Worm (Caenorhabditis elegans) whole organism, L3 larva: Measurements from ENCODE around the gene sup-36.

Source experiments
- R02D3.7 ChIP-seq: fragments of 150-350 bp; optimal IDR thresholded peaks from 2 replicates; lab custom pipeline; 2014; ENCODE audit warnings: missing biosample characterization, missing genetic modification characterization
- ZK546.5 ChIP-seq: sonication (generic microtip); optimal IDR thresholded peaks from 2 replicates; lab custom pipeline; 2017; ENCODE audit warnings: missing biosample characterization, missing genetic modification characterization
- aly-2 ChIP-seq: fragments of 150-350 bp; optimal IDR thresholded peaks from 2 replicates; lab custom pipeline; 2014; ENCODE audit warnings: missing biosample characterization, missing genetic modification characterization
- ama-1 ChIP-seq: fragments of 150-350 bp; optimal IDR thresholded peaks from 2 replicates; lab custom pipeline; 2018
- ceh-16 ChIP-seq: sonication (generic microtip); optimal IDR thresholded peaks from 2 replicates; lab custom pipeline; 2017; ENCODE audit warnings: missing biosample characterization, missing genetic modification characterization
- ceh-28 ChIP-seq: fragments of 150-350 bp; optimal IDR thresholded peaks from 2 replicates; lab custom pipeline; 2014; ENCODE audit warnings: missing biosample characterization, missing genetic modification reagents, missing genetic modification characterization
- daf-12 ChIP-seq: fragments of 150-350 bp; optimal IDR thresholded peaks from 2 replicates; lab custom pipeline; 2014; ENCODE audit warnings: missing biosample characterization, missing genetic modification reagents, missing genetic modification characterization
- egl-5 ChIP-seq: fragments of 150-350 bp; optimal IDR thresholded peaks from 2 replicates; lab custom pipeline; 2017; ENCODE audit warnings: missing biosample characterization, missing genetic modification reagents, missing genetic modification characterization, inconsistent platforms
- elt-2 ChIP-seq: sonication (generic microtip); optimal IDR thresholded peaks from 2 replicates; lab custom pipeline; 2016; ENCODE audit warnings: missing genetic modification reagents, mild to moderate bottlenecking, missing genetic modification characterization, missing compliant biosample characterization
- eor-1 ChIP-seq, 2 experiments: fragments of 150-350 bp; optimal IDR thresholded peaks; 2 replicates each; lab custom pipeline; 2014 to 2018; ENCODE audit warnings: missing biosample characterization in 2 of 2, missing genetic modification characterization in 2 of 2
- fkh-10 ChIP-seq: sonication (generic microtip); optimal IDR thresholded peaks from 2 replicates; lab custom pipeline; 2017; ENCODE audit warnings: missing biosample characterization, missing genetic modification reagents, missing genetic modification characterization
- fos-1 ChIP-seq: fragments of 150-350 bp; optimal IDR thresholded peaks from 2 replicates; lab custom pipeline; 2014; ENCODE audit warnings: missing biosample characterization, missing genetic modification characterization
- hmg-11 ChIP-seq: sonication (generic microtip); optimal IDR thresholded peaks from 2 replicates; lab custom pipeline; 2016; ENCODE audit warnings: missing genetic modification characterization, missing compliant biosample characterization
- jun-1 ChIP-seq: fragments of 150-350 bp; optimal IDR thresholded peaks from 2 replicates; lab custom pipeline; 2014; ENCODE audit warnings: missing biosample characterization, missing genetic modification reagents, missing genetic modification characterization
- lin-15B ChIP-seq: fragments of 150-350 bp; optimal IDR thresholded peaks from 2 replicates; lab custom pipeline; 2014; ENCODE audit warnings: missing biosample characterization, missing genetic modification characterization
- lin-39 ChIP-seq: fragments of 150-350 bp; optimal IDR thresholded peaks from 2 replicates; lab custom pipeline; 2018; ENCODE audit warnings: missing biosample characterization, missing genetic modification reagents, missing genetic modification characterization
- lsy-12 ChIP-seq: sonication (generic microtip); optimal IDR thresholded peaks from 2 replicates; lab custom pipeline; 2016; ENCODE audit warnings: mild to moderate bottlenecking, missing genetic modification characterization, missing compliant biosample characterization
- mdl-1 ChIP-seq: fragments of 150-350 bp; optimal IDR thresholded peaks from 2 replicates; lab custom pipeline; 2014; ENCODE audit warnings: missing biosample characterization, missing genetic modification characterization
- mml-1 ChIP-seq: fragments of 150-350 bp; sonication (generic microtip); optimal IDR thresholded peaks from 3 replicates; lab custom pipeline; 2014; ENCODE audit warnings: missing biosample characterization, missing genetic modification characterization
- nfya-1 ChIP-seq: sonication (generic microtip); optimal IDR thresholded peaks from 2 replicates; lab custom pipeline; 2017; ENCODE audit warnings: missing genetic modification characterization, mild to moderate bottlenecking, missing compliant biosample characterization, antibody characterized with exemption, moderate library complexity; ENCODE audit not compliant: insufficient read depth
- nhr-11 ChIP-seq: fragments of 150-350 bp; optimal IDR thresholded peaks from 2 replicates; lab custom pipeline; 2014; ENCODE audit warnings: missing biosample characterization, missing genetic modification characterization
- nhr-23 ChIP-seq: fragments of 150-350 bp; optimal IDR thresholded peaks from 2 replicates; lab custom pipeline; 2014; ENCODE audit warnings: missing biosample characterization, missing genetic modification reagents, missing genetic modification characterization
- nhr-237 ChIP-seq: fragments of 150-350 bp; optimal IDR thresholded peaks from 2 replicates; lab custom pipeline; 2014; ENCODE audit warnings: missing biosample characterization, missing genetic modification characterization
- nhr-25 ChIP-seq: sonication (generic microtip); optimal IDR thresholded peaks from 2 replicates; lab custom pipeline; 2017; ENCODE audit warnings: missing biosample characterization, missing genetic modification characterization
- nhr-28 ChIP-seq: fragments of 150-350 bp; optimal IDR thresholded peaks from 2 replicates; lab custom pipeline; 2014; ENCODE audit warnings: missing biosample characterization, missing genetic modification characterization
- nhr-43 ChIP-seq: sonication (generic microtip); optimal IDR thresholded peaks from 2 replicates; lab custom pipeline; 2016; ENCODE audit warnings: mild to moderate bottlenecking, missing genetic modification characterization, missing compliant biosample characterization; ENCODE audit not compliant: poor library complexity, severe bottlenecking
- nhr-67 ChIP-seq: fragments of 150-350 bp; optimal IDR thresholded peaks from 2 replicates; lab custom pipeline; 2014; ENCODE audit warnings: missing biosample characterization, missing genetic modification characterization
- nhr-76 ChIP-seq: fragments of 150-350 bp; sonication (generic microtip); optimal IDR thresholded peaks from 5 replicates; lab custom pipeline; 2014; ENCODE audit warnings: missing biosample characterization, missing genetic modification characterization
- nhr-77 ChIP-seq: fragments of 150-350 bp; optimal IDR thresholded peaks from 2 replicates; lab custom pipeline; 2014; ENCODE audit warnings: missing biosample characterization, missing genetic modification characterization
- pha-4 ChIP-seq: fragments of 150-350 bp; optimal IDR thresholded peaks from 2 replicates; lab custom pipeline; 2014; ENCODE audit warnings: missing biosample characterization, missing genetic modification reagents, missing genetic modification characterization
- pqm-1 ChIP-seq: fragments of 150-350 bp; optimal IDR thresholded peaks from 2 replicates; lab custom pipeline; 2017; ENCODE audit warnings: missing biosample characterization, missing genetic modification characterization, inconsistent platforms
- sea-2 ChIP-seq: fragments of 150-350 bp; sonication (generic microtip); optimal IDR thresholded peaks from 4 replicates; lab custom pipeline; 2014; ENCODE audit warnings: missing biosample characterization, missing genetic modification reagents, missing genetic modification characterization
- skn-1 ChIP-seq: fragments of 150-350 bp; optimal IDR thresholded peaks from 2 replicates; lab custom pipeline; 2014; ENCODE audit warnings: missing biosample characterization, missing genetic modification characterization
- snpc-4 ChIP-seq: fragments of 150-350 bp; optimal IDR thresholded peaks from 2 replicates; lab custom pipeline; 2014; ENCODE audit warnings: missing biosample characterization, missing genetic modification characterization
- tbx-2 ChIP-seq: sonication (generic microtip); optimal IDR thresholded peaks from 2 replicates; lab custom pipeline; 2016; ENCODE audit warnings: mild to moderate bottlenecking, missing genetic modification characterization, missing compliant biosample characterization
- unc-39 ChIP-seq: sonication (generic microtip); optimal IDR thresholded peaks from 4 replicates; lab custom pipeline; 2017; ENCODE audit warnings: missing biosample characterization, missing genetic modification characterization
- unc-62 ChIP-seq: fragments of 150-350 bp; sonication (generic microtip); optimal IDR thresholded peaks from 4 replicates; lab custom pipeline; 2014; ENCODE audit warnings: missing biosample characterization, missing genetic modification reagents, missing genetic modification characterization
- zag-1 ChIP-seq: fragments of 150-350 bp; optimal IDR thresholded peaks from 2 replicates; lab custom pipeline; 2014; ENCODE audit warnings: missing biosample characterization, missing genetic modification characterization
- ztf-11 ChIP-seq: fragments of 150-350 bp; optimal IDR thresholded peaks from 2 replicates; lab custom pipeline; 2014; ENCODE audit warnings: missing biosample characterization, missing genetic modification characterization
- ztf-4 ChIP-seq: fragments of 150-350 bp; optimal IDR thresholded peaks from 2 replicates; lab custom pipeline; 2014; ENCODE audit warnings: missing biosample characterization, missing genetic modification characterization

sup-36 gene

DNA sequence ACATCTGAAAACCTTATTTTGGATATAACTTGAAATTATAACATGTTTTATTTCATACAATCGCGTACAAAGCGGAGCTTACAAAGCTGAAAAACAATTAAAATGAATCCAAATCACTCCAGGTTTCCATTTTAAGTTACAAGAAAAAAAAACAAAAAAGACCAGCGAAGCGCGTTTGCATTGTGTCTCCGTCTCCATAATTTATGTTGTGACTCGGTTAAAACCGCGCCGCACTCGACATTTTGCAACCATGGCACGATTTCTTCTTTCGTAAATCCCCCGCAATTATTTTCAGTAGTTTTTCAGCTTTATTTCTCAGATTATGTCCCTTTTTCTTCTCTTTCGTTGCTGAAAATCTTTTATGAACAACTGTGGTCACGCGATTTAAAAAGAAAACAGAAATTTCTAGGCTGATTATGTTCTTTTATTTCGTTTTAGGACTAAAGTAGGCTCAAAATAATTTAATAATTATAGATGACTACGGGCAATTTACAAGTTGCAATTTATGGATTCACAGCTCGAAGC, 16.0 kb upstream of the sup-36 start, which contains the start of the genes F38A5.2 and dnj-11:
TSS of gene F38A5.2 (minus strand) at position 4 of the 525 bp plus-strand sequence.
TSS of gene dnj-11 (plus strand) at position 475 of the 525 bp plus-strand sequence.
- TF ChIP-seq nhr-67 (tag; lab: Kevin White, UChicago), result no peak
- no peak for TF ChIP-seq nhr-76 (tag; lab: Kevin White, UChicago)
- TF ChIP-seq R02D3.7, result peak; percentile 68
- peak; percentile 69 for TF ChIP-seq nhr-43 (tag; lab: Kevin White, UChicago)
- peak; percentile 83 for TF ChIP-seq skn-1 (tag; lab: Kevin White, UChicago)
- TF ChIP-seq nhr-25 (tag; lab: Kevin White, UChicago), result peak; percentile 89
- no peak for TF ChIP-seq ztf-4 (tag; lab: Kevin White, UChicago)
- TF ChIP-seq pqm-1 (tag; lab: Kevin White, UChicago), result peak; percentile 62
- no peak for TF ChIP-seq ZK546.5 (tag; lab: Kevin White, UChicago)
- no peak for TF ChIP-seq daf-12 (tag; lab: Kevin White, UChicago)
- no peak for TF ChIP-seq mdl-1 (tag; lab: Kevin White, UChicago)
- TF ChIP-seq elt-2, result peak; percentile 28
- peak; percentile 44 for TF ChIP-seq fkh-10 (GFP tag; lab: Kevin White, UChicago)
- TF ChIP-seq aly-2 (tag; lab: Kevin White, UChicago), result no peak
- TF ChIP-seq lin-39 (tag; lab: Kevin White, UChicago), result peak; percentile 64
- TF ChIP-seq mml-1 (tag; lab: Kevin White, UChicago), result no peak
- TF ChIP-seq sea-2 (GFP tag; lab: Kevin White, UChicago), result no peak
- TF ChIP-seq pha-4 (tag; lab: Kevin White, UChicago), result peak; percentile 97
- peak; percentile 34 for TF ChIP-seq jun-1 (tag; lab: Kevin White, UChicago)
- TF ChIP-seq nfya-1 (tag; lab: Kevin White, UChicago), result peak; percentile 86
- no peak for TF ChIP-seq ztf-11 (tag; lab: Kevin White, UChicago)
- no peak for TF ChIP-seq ceh-16 (tag; lab: Kevin White, UChicago)
- no peak for TF ChIP-seq nhr-237 (tag; lab: Kevin White, UChicago)
- TF ChIP-seq zag-1, result no peak
- peak; percentile 85 for TF ChIP-seq nhr-23 (tag; lab: Kevin White, UChicago)
- no peak for TF ChIP-seq unc-39 (tag; lab: Kevin White, UChicago)
- TF ChIP-seq snpc-4 (tag; lab: Kevin White, UChicago), result peak; percentile 82
- peak; percentile 71 for TF ChIP-seq egl-5 (tag; lab: Kevin White, UChicago)
- no peak for TF ChIP-seq nhr-77 (tag; lab: Kevin White, UChicago)
- no peak for TF ChIP-seq eor-1 (tag; optimal IDR thresholded peaks at IDR 0.05; lab: Kevin White, UChicago)
- peak; percentile 27 for TF ChIP-seq lsy-12 (tag; lab: Kevin White, UChicago)
- TF ChIP-seq ama-1, result no peak
- no peak for TF ChIP-seq fos-1 (tag; lab: Kevin White, UChicago)
- TF ChIP-seq unc-62, result no peak
- peak; percentile 94 for TF ChIP-seq lin-15B (tag; lab: Kevin White, UChicago)
- TF ChIP-seq nhr-11 (tag; lab: Kevin White, UChicago), result no peak
- TF ChIP-seq hmg-11, result peak; percentile 76
- peak; percentile 18 for TF ChIP-seq ceh-28

DNA sequence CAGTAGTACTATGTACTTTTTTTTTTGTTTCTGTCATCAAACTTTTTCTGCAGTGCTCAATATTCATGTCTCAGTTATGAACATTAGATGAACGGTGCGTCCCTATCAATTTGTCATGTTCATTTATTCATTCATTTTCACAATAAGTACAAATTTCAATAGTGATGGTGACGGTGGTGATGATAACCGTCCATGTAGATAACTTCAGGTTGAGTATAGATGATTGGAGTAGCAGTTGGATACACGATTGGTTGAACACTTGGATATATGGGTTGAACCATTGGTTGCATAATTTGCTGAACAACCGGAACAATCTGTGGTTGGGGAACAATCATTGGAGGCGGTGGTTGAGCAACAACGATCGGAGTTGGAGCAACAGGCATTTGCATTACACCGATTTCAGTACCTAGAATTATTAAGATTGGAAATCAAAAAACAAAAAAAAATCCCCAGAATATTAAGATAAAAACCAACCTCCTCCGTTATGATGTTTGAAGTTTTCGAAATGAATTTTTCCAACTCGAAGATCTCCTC, 13.3 kb upstream of the sup-36 start:
- TF ChIP-seq unc-39 (tag; lab: Kevin White, UChicago) (no peak), ceh-16 (tag; lab: Kevin White, UChicago) (no peak), fos-1 (tag; lab: Kevin White, UChicago) (no peak), daf-12 (tag; lab: Kevin White, UChicago) (no peak), nhr-43 (tag; lab: Kevin White, UChicago) (no peak), nhr-11 (tag; lab: Kevin White, UChicago) (no peak), egl-5 (tag; lab: Kevin White, UChicago) (no peak), skn-1 (tag; lab: Kevin White, UChicago) (no peak), ama-1 (no peak)

DNA sequence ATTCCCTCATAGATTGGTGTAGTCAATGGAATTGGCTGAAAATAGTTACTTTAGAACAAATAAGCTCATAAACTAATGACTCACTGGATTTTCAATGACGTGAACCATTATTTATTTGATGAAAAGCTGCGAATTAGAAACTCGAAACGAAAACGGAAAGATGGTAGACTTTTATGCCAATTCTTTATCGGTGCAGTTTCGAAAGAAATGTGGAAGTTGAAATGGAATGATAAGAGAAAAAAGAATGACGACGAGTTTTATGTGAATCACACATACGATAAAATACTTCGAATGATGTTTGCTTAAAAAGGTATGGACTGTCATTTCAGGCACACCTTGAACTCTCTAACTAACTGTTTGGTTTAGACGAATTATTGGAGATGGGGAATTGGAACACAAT, 11.4 kb upstream of the sup-36 start, which contains the start of the genes lec-11 and irld-7:
TSS of gene lec-11 (minus strand) at position 126 of the 400 bp plus-strand sequence.
TSS of gene irld-7 (plus strand) at position 332 of the 400 bp plus-strand sequence.
- TF ChIP-seq nhr-25 (tag; lab: Kevin White, UChicago), result no peak
- TF ChIP-seq snpc-4 (tag; lab: Kevin White, UChicago), result no peak
- TF ChIP-seq nhr-28 (tag; lab: Kevin White, UChicago), result no peak
- TF ChIP-seq R02D3.7, result no peak
- TF ChIP-seq ama-1, result no peak
- TF ChIP-seq unc-39 (tag; lab: Kevin White, UChicago), result no peak
- TF ChIP-seq nfya-1 (tag; lab: Kevin White, UChicago), result no peak
- TF ChIP-seq pqm-1 (tag; lab: Kevin White, UChicago), result peak; percentile 69
- TF ChIP-seq hmg-11, result no peak
- peak; percentile 72 for TF ChIP-seq elt-2
- no peak for TF ChIP-seq fkh-10 (GFP tag; lab: Kevin White, UChicago)
- TF ChIP-seq fos-1 (tag; lab: Kevin White, UChicago), result no peak
- TF ChIP-seq tbx-2, result no peak
- no peak for TF ChIP-seq ceh-16 (tag; lab: Kevin White, UChicago)
